Fruit fly (Drosophila melanogaster) whole organism, embryonic: Measurements from ENCODE around the gene Pex1.

ENCODE experiments used
- Asciz ChIP-seq: fragments of 200-800 bp; sonication (Bioruptor generic); optimal IDR thresholded peaks from 2 replicates; lab custom pipeline; 2017; ENCODE audit warnings: missing biosample characterization, mild to moderate bottlenecking, missing genetic modification characterization, missing genetic modification reagents
- Bteb2 ChIP-seq: fragments of 200-800 bp; sonication (Bioruptor generic); optimal IDR thresholded peaks from 2 replicates; lab custom pipeline; 2016; ENCODE audit warnings: missing biosample characterization, missing genetic modification characterization
- CG11560 ChIP-seq: fragments of 200-800 bp; sonication (Bioruptor generic); IDR thresholded peaks from 3 replicates; pipeline ENCODE4 v1.3.6; 2022; ENCODE audit warnings: missing biosample characterization, missing genetic modification characterization
- CG11695 ChIP-seq: fragments of 200-800 bp; sonication (Bioruptor generic); IDR thresholded peaks from 3 replicates; pipeline ENCODE4 v1.3.6; 2022; ENCODE audit warnings: missing biosample characterization, missing genetic modification characterization
- CG11696 ChIP-seq: fragments of 200-800 bp; sonication (Bioruptor generic); IDR thresholded peaks from 2 replicates; pipeline ENCODE4 v1.3.6; 2022; ENCODE audit warnings: missing biosample characterization, missing genetic modification characterization
- CG12071 ChIP-seq: fragments of 200-800 bp; sonication (Bioruptor generic); optimal IDR thresholded peaks from 3 replicates; lab custom pipeline; 2018; ENCODE audit warnings: missing biosample characterization, mild to moderate bottlenecking, missing genetic modification characterization
- CG14710 ChIP-seq: fragments of 200-800 bp; sonication (Bioruptor generic); optimal IDR thresholded peaks from 3 replicates; lab custom pipeline; 2019; ENCODE audit warnings: missing biosample characterization, mild to moderate bottlenecking, missing genetic modification characterization, moderate library complexity
- CG17359 ChIP-seq: fragments of 200-800 bp; sonication (Bioruptor generic); optimal IDR thresholded peaks from 3 replicates; lab custom pipeline; 2018; ENCODE audit warnings: missing biosample characterization, mild to moderate bottlenecking, missing genetic modification characterization, moderate library complexity
- CG17361 ChIP-seq: fragments of 200-800 bp; sonication (Bioruptor generic); IDR thresholded peaks from 3 replicates; pipeline ENCODE4 v1.3.6; 2022; ENCODE audit warnings: missing biosample characterization, missing genetic modification characterization
- CG17829 ChIP-seq: fragments of 200-800 bp; optimal IDR thresholded peaks from 2 replicates; lab custom pipeline; 2019; ENCODE audit warnings: missing biosample characterization, mild to moderate bottlenecking, missing genetic modification characterization, moderate library complexity
- CG18262 ChIP-seq: fragments of 200-800 bp; optimal IDR thresholded peaks from 3 replicates; lab custom pipeline; 2019; ENCODE audit warnings: missing biosample characterization, mild to moderate bottlenecking, missing genetic modification characterization, moderate library complexity
- CG18619 ChIP-seq: fragments of 200-800 bp; sonication (Bioruptor generic); optimal IDR thresholded peaks from 3 replicates; lab custom pipeline; 2017; ENCODE audit warnings: missing biosample characterization, mild to moderate bottlenecking, missing genetic modification characterization
- CG2712 ChIP-seq: fragments of 200-800 bp; optimal IDR thresholded peaks from 3 replicates; lab custom pipeline; 2019; ENCODE audit warnings: missing biosample characterization, mild to moderate bottlenecking, missing genetic modification characterization, moderate library complexity
- CG30403 ChIP-seq: fragments of 200-800 bp; sonication (Bioruptor generic); optimal IDR thresholded peaks from 3 replicates; lab custom pipeline; 2016; ENCODE audit warnings: missing biosample characterization, missing genetic modification characterization
- CG3065 ChIP-seq: fragments of 200-800 bp; sonication (Bioruptor generic); optimal IDR thresholded peaks from 2 replicates; lab custom pipeline; 2016; ENCODE audit warnings: missing biosample characterization, missing genetic modification characterization
- CG31441 ChIP-seq: fragments of 200-800 bp; sonication (Bioruptor generic); IDR thresholded peaks from 2 replicates; pipeline ENCODE4 v1.3.6; 2022; ENCODE audit warnings: missing biosample characterization, missing genetic modification characterization
- CG4730 ChIP-seq: fragments of 200-800 bp; sonication (Bioruptor generic); IDR thresholded peaks from 2 replicates; pipeline ENCODE4 v1.3.6; 2022; ENCODE audit warnings: missing biosample characterization, missing genetic modification characterization
- CG7556 ChIP-seq: fragments of 200-800 bp; sonication (Bioruptor generic); optimal IDR thresholded peaks from 2 replicates; lab custom pipeline; 2017; ENCODE audit warnings: missing biosample characterization, mild to moderate bottlenecking, missing genetic modification characterization
- CG7839 ChIP-seq: fragments of 200-800 bp; sonication (Bioruptor generic); optimal IDR thresholded peaks from 3 replicates; lab custom pipeline; 2018; ENCODE audit warnings: missing biosample characterization, mild to moderate bottlenecking, missing genetic modification characterization, moderate library complexity
- CG8359 ChIP-seq: fragments of 200-800 bp; sonication (Bioruptor generic); optimal IDR thresholded peaks from 2 replicates; lab custom pipeline; 2017; ENCODE audit warnings: missing biosample characterization, mild to moderate bottlenecking, missing genetic modification characterization, borderline replicate concordance
- CG9727 ChIP-seq: fragments of 200-800 bp; sonication (Bioruptor generic); optimal IDR thresholded peaks from 3 replicates; lab custom pipeline; 2017; ENCODE audit warnings: missing biosample characterization, mild to moderate bottlenecking, missing genetic modification characterization
- D ChIP-seq, 2 experiments: fragments of 200-800 bp in 1 of 2; fragments of >200 bp in 1 of 2; sonication (Bioruptor generic) in 1 of 2; optimal IDR thresholded peaks; 2 replicates in 1 of 2; 3 replicates in 1 of 2; lab custom pipeline; 2017; ENCODE audit warnings: mild to moderate bottlenecking in 1 of 2, missing biosample characterization in 1 of 2, missing genetic modification characterization in 1 of 2, missing genetic modification reagents in 1 of 2
- D19A ChIP-seq: fragments of 200-800 bp; optimal IDR thresholded peaks from 3 replicates; lab custom pipeline; 2019; ENCODE audit warnings: missing biosample characterization, mild to moderate bottlenecking, missing genetic modification characterization, moderate library complexity
- HmgD ChIP-seq: fragments of 200-800 bp; sonication (Bioruptor generic); optimal IDR thresholded peaks from 3 replicates; lab custom pipeline; 2016; ENCODE audit warnings: missing biosample characterization, missing genetic modification characterization
- NC2β ChIP-seq: fragments of 200-800 bp; sonication (Bioruptor generic); optimal IDR thresholded peaks from 2 replicates; lab custom pipeline; 2016; ENCODE audit warnings: missing biosample characterization, missing genetic modification characterization
- Nf-YB ChIP-seq: fragments of 200-800 bp; sonication (Bioruptor generic); optimal IDR thresholded peaks from 3 replicates; lab custom pipeline; 2019; ENCODE audit warnings: missing biosample characterization, mild to moderate bottlenecking, missing genetic modification characterization, moderate library complexity
- Ptx1 ChIP-seq: fragments of 200-800 bp; sonication (Bioruptor generic); IDR thresholded peaks from 2 replicates; pipeline ENCODE4 v1.3.6; 2022; ENCODE audit warnings: missing biosample characterization, missing genetic modification characterization
- Sry-β ChIP-seq: fragments of 200-800 bp; sonication (Bioruptor generic); optimal IDR thresholded peaks from 2 replicates; lab custom pipeline; 2018; ENCODE audit warnings: missing biosample characterization, mild to moderate bottlenecking, missing genetic modification characterization, moderate library complexity
- Xrp1 ChIP-seq: fragments of 200-800 bp; sonication (Bioruptor generic); IDR thresholded peaks from 2 replicates; pipeline ENCODE4 v1.3.6; 2022; ENCODE audit warnings: missing biosample characterization, missing genetic modification characterization
- ap ChIP-seq: fragments of 200-800 bp; sonication (Bioruptor generic); IDR thresholded peaks from 2 replicates; pipeline ENCODE4 v1.3.6; 2022; ENCODE audit warnings: missing biosample characterization, missing genetic modification characterization
- bsh ChIP-seq, 2 experiments: fragments of 200-800 bp; sonication (Bioruptor generic); optimal IDR thresholded peaks; 2 replicates each; lab custom pipeline; 2017 to 2018; ENCODE audit warnings: mild to moderate bottlenecking in 2 of 2, missing biosample characterization in 2 of 2, missing genetic modification characterization in 2 of 2, moderate library complexity in 1 of 2
- cas ChIP-seq: fragments of 200-800 bp; sonication (Bioruptor generic); IDR thresholded peaks from 2 replicates; pipeline ENCODE4 v1.3.6; 2022; ENCODE audit warnings: missing biosample characterization, missing genetic modification characterization
- corto ChIP-seq: fragments of 200-800 bp; sonication (Bioruptor generic); optimal IDR thresholded peaks from 2 replicates; lab custom pipeline; 2016; ENCODE audit warnings: missing biosample characterization, mild to moderate bottlenecking, missing genetic modification characterization, moderate library complexity
- crp ChIP-seq, 2 experiments: fragments of 200-800 bp; sonication (Bioruptor generic); optimal IDR thresholded peaks; 2 replicates in 1 of 2; 3 replicates in 1 of 2; lab custom pipeline; 2017; ENCODE audit warnings: missing biosample characterization in 2 of 2, missing genetic modification characterization in 2 of 2, mild to moderate bottlenecking in 1 of 2, moderate library complexity in 1 of 2
- dmrt99B ChIP-seq: fragments of 200-800 bp; sonication (Bioruptor generic); optimal IDR thresholded peaks from 2 replicates; lab custom pipeline; 2018; ENCODE audit warnings: missing biosample characterization, mild to moderate bottlenecking, missing genetic modification characterization, moderate library complexity
- fd96Cb ChIP-seq: fragments of 200-800 bp; sonication (Bioruptor generic); optimal IDR thresholded peaks from 2 replicates; lab custom pipeline; 2018; ENCODE audit warnings: missing biosample characterization, mild to moderate bottlenecking, missing genetic modification characterization, moderate library complexity
- fru ChIP-seq: fragments of >200 bp; optimal IDR thresholded peaks from 2 replicates; lab custom pipeline; 2017
- gce ChIP-seq: fragments of 200-800 bp; sonication (Bioruptor generic); IDR thresholded peaks from 3 replicates; pipeline ENCODE4 v1.3.6; 2022; ENCODE audit warnings: missing biosample characterization, missing genetic modification characterization
- gem ChIP-seq: fragments of 200-800 bp; sonication (Bioruptor generic); optimal IDR thresholded peaks from 2 replicates; lab custom pipeline; 2019; ENCODE audit warnings: missing biosample characterization, mild to moderate bottlenecking, missing genetic modification characterization, moderate library complexity
- lbe ChIP-seq: fragments of 200-800 bp; sonication (Bioruptor generic); optimal IDR thresholded peaks from 2 replicates; lab custom pipeline; 2016; ENCODE audit warnings: missing biosample characterization, mild to moderate bottlenecking, missing genetic modification characterization
- lola ChIP-seq, 3 experiments: fragments of >200 bp in 2 of 3; fragments of 200-800 bp in 1 of 3; sonication (Bioruptor generic) in 1 of 3; optimal IDR thresholded peaks; 2 replicates each; lab custom pipeline; 2017 to 2019; ENCODE audit warnings: missing biosample characterization in 3 of 3, missing genetic modification characterization in 3 of 3, mild to moderate bottlenecking in 1 of 3, moderate library complexity in 1 of 3
- nmo ChIP-seq: fragments of 200-800 bp; sonication (Bioruptor generic); optimal IDR thresholded peaks from 2 replicates; lab custom pipeline; 2018; ENCODE audit warnings: missing biosample characterization, mild to moderate bottlenecking, missing genetic modification characterization, moderate library complexity
- prd ChIP-seq, 3 experiments: fragments of >200 bp in 2 of 3; fragments of 200-800 bp in 1 of 3; sonication (Bioruptor generic) in 1 of 3; optimal IDR thresholded peaks in 2 of 3; IDR thresholded peaks in 1 of 3; 2 replicates in 2 of 3; 3 replicates in 1 of 3; pipeline versions ENCODE4 v1.3.6 to Lab custom; 2017 to 2022; ENCODE audit warnings: missing biosample characterization in 1 of 3, missing genetic modification characterization in 1 of 3
- row ChIP-seq: fragments of 200-800 bp; sonication (Bioruptor generic); IDR thresholded peaks from 3 replicates; pipeline ENCODE4 v1.3.6; 2022; ENCODE audit warnings: missing biosample characterization, missing genetic modification characterization
- sd ChIP-seq: fragments of 200-800 bp; sonication (Bioruptor generic); optimal IDR thresholded peaks from 3 replicates; lab custom pipeline; 2018; ENCODE audit warnings: missing biosample characterization, mild to moderate bottlenecking, missing genetic modification characterization, moderate library complexity
- sens ChIP-seq: fragments of 200-800 bp; sonication (Bioruptor generic); peaks from one replicate; lab custom pipeline; 2016; ENCODE audit warnings: missing biosample characterization, missing genetic modification characterization
- z ChIP-seq: fragments of 200-800 bp; sonication (Bioruptor generic); IDR thresholded peaks from 3 replicates; pipeline ENCODE4 v1.3.6; 2022; ENCODE audit warnings: missing biosample characterization, missing genetic modification characterization

The Pex1 gene

dm6 chr3L:14083283-14083682 is 11.6 kb downstream of the Pex1 start, which contains the start of gene CG8100:
TSS of gene CG8100 (plus strand) at chr3L:14083615.
- no peak for TF ChIP-seq Sry-β (GFP tag; lab: Kevin White, UChicago)
- peak; percentile 53 for TF ChIP-seq D19A (tag; lab: Kevin White, UChicago)
- TF ChIP-seq Bteb2 (GFP tag; lab: Kevin White, UChicago), result no peak
- peak; percentile 6 for TF ChIP-seq sens
- no peak for TF ChIP-seq crp (GFP tag; optimal IDR thresholded peaks at IDR 0.05; lab: Kevin White, UChicago)
- peak; percentile 65 for TF ChIP-seq corto (GFP tag; lab: Kevin White, UChicago)
- no peak for TF ChIP-seq CG11696 (GFP tag; lab: Robert Waterston, UW)
- peak; percentile 3 for TF ChIP-seq gem (tag; lab: Kevin White, UChicago)
- TF ChIP-seq lbe (GFP tag; lab: Kevin White, UChicago), result peak; percentile 7
- TF ChIP-seq CG3065, result no peak

- TF ChIP-seq CG7556 (peak; percentile 20), CG4730 (GFP tag; lab: Robert Waterston, UW) (no peak), NC2β (GFP tag; lab: Kevin White, UChicago) (no peak), nmo (GFP tag; lab: Kevin White, UChicago) (peak; percentile 36), prd (optimal IDR thresholded peaks at IDR 0.05; lab: Kevin White, UChicago) (no peak), prd (GFP tag; IDR thresholded peaks at IDR 0.05; lab: Robert Waterston, UW) (peak; percentile 52; the same call in 1 of the 3 replicates), gce (GFP tag; lab: Robert Waterston, UW) (no peak), CG14710 (tag; lab: Kevin White, UChicago) (peak; percentile 25), CG31441 (peak; percentile 48; the same call in 1 of the 2 replicates), cas (GFP tag; lab: Robert Waterston, UW) (no peak), CG8359 (GFP tag; lab: Kevin White, UChicago) (no peak), HmgD (no peak), CG2712 (peak; percentile 66), gem (tag; lab: Kevin White, UChicago) (peak; percentile 49), Xrp1 (GFP tag; lab: Robert Waterston, UW) (peak; percentile 34; the same call in 1 of the 2 replicates), fd96Cb (tag; lab: Kevin White, UChicago) (peak; percentile 39), sens (peak; percentile 81), CG18619 (GFP tag; lab: Kevin White, UChicago) (no peak), CG11695 (GFP tag; lab: Robert Waterston, UW) (0 out of 3 replicates have a peak, but pooled peaks have one; percentile 29), CG17829 (tag; lab: Kevin White, UChicago) (peak; percentile 56), CG9727 (GFP tag; lab: Kevin White, UChicago) (peak; percentile 13), bsh (GFP tag; optimal IDR thresholded peaks at IDR 0.05; lab: Kevin White, UChicago) (peak in 1 of 2 experiments; percentile 3), Ptx1 (GFP tag; lab: Robert Waterston, UW) (peak; percentile 7; the same call in 1 of the 2 replicates), row (GFP tag; lab: Robert Waterston, UW) (0 out of 3 replicates have a peak, but pooled peaks have one; percentile 25), dmrt99B (tag; lab: Kevin White, UChicago) (peak; percentile 36), Nf-YB (GFP tag; lab: Kevin White, UChicago) (no peak), sd (tag; lab: Kevin White, UChicago) (no peak), CG7839 (tag; lab: Kevin White, UChicago) (peak; percentile 30), CG17361 (peak; percentile 63), z (GFP tag; lab: Robert Waterston, UW) (no peak), D (optimal IDR thresholded peaks at IDR 0.05; lab: Kevin White, UChicago) (no peak), D (GFP tag; optimal IDR thresholded peaks at IDR 0.05; lab: Kevin White, UChicago) (peak; percentile 18), lola (GFP tag; optimal IDR thresholded peaks at IDR 0.05; lab: Kevin White, UChicago) (peak in 1 of 3 experiments; percentile 8), CG12071 (no peak), CG30403 (GFP tag; lab: Kevin White, UChicago) (peak; percentile 3), Asciz (no peak), CG18262 (tag; lab: Kevin White, UChicago) (peak; percentile 65), fru (no peak), CG17359 (no peak), ap (GFP tag; lab: Robert Waterston, UW) (no peak), CG11560 (tag; lab: Robert Waterston, UW) (no peak)
Measured at dm6 chr3L:14086225-14086624, 14.5 kb downstream of the Pex1 start.
